Fruit fly (Drosophila melanogaster) whole organism, embryonic: ENCODE results near the gene Hsp67Ba.

Source experiments
- ATbp ChIP-seq: fragments of 200-800 bp; sonication (Bioruptor generic); optimal IDR thresholded peaks from 2 replicates; lab custom pipeline; 2017; ENCODE audit warnings: missing biosample characterization, mild to moderate bottlenecking, missing genetic modification characterization, missing genetic modification reagents
- Atf6 ChIP-seq: fragments of 200-800 bp; sonication (Bioruptor generic); IDR thresholded peaks from 2 replicates; pipeline ENCODE4 v1.3.6; 2022; ENCODE audit warnings: missing biosample characterization, missing genetic modification characterization
- Bgb ChIP-seq: fragments of 200-800 bp; sonication (Bioruptor generic); IDR thresholded peaks from 2 replicates; pipeline ENCODE4 v1.3.6; 2022; ENCODE audit warnings: missing biosample characterization, missing genetic modification characterization; ENCODE audit not compliant: partially characterized antibody
- CG10431 ChIP-seq: fragments of 200-800 bp; sonication (Bioruptor generic); optimal IDR thresholded peaks from 3 replicates; lab custom pipeline; 2018; ENCODE audit warnings: missing biosample characterization, mild to moderate bottlenecking, missing genetic modification characterization
- CG12769 ChIP-seq: fragments of 200-800 bp; sonication (Bioruptor generic); optimal IDR thresholded peaks from 2 replicates; lab custom pipeline; 2019; ENCODE audit warnings: missing biosample characterization, mild to moderate bottlenecking, missing genetic modification characterization, moderate library complexity
- CG13775 ChIP-seq: fragments of 200-800 bp; sonication (Bioruptor generic); optimal IDR thresholded peaks from 3 replicates; lab custom pipeline; 2017; ENCODE audit warnings: missing biosample characterization, mild to moderate bottlenecking, missing genetic modification characterization
- CG16863 ChIP-seq: fragments of 200-800 bp; sonication (Bioruptor generic); optimal IDR thresholded peaks from 3 replicates; lab custom pipeline; 2016; ENCODE audit warnings: missing biosample characterization, missing genetic modification characterization
- CG17829 ChIP-seq: fragments of 200-800 bp; optimal IDR thresholded peaks from 2 replicates; lab custom pipeline; 2019; ENCODE audit warnings: missing biosample characterization, mild to moderate bottlenecking, missing genetic modification characterization, moderate library complexity
- CG2202 ChIP-seq: fragments of 200-800 bp; sonication (Bioruptor generic); optimal IDR thresholded peaks from 2 replicates; lab custom pipeline; 2018; ENCODE audit warnings: missing biosample characterization, mild to moderate bottlenecking, missing genetic modification characterization
- CG2875 ChIP-seq: fragments of 200-800 bp; sonication (Bioruptor generic); optimal IDR thresholded peaks from 2 replicates; lab custom pipeline; 2017; ENCODE audit warnings: missing biosample characterization, mild to moderate bottlenecking, missing genetic modification characterization, missing genetic modification reagents
- CG4282 ChIP-seq: fragments of 200-800 bp; sonication (Bioruptor generic); optimal IDR thresholded peaks from 2 replicates; lab custom pipeline; 2016; ENCODE audit warnings: missing biosample characterization, missing genetic modification characterization
- CG4328 ChIP-seq: fragments of 200-800 bp; sonication (Bioruptor generic); optimal IDR thresholded peaks from 3 replicates; lab custom pipeline; 2017; ENCODE audit warnings: missing biosample characterization, missing genetic modification reagents, missing genetic modification characterization
- CG4707 ChIP-seq: fragments of 200-800 bp; sonication (Bioruptor generic); optimal IDR thresholded peaks from 2 replicates; lab custom pipeline; 2018; ENCODE audit warnings: missing biosample characterization, mild to moderate bottlenecking, missing genetic modification characterization, moderate library complexity
- CG5180 ChIP-seq: fragments of 200-800 bp; sonication (Bioruptor generic); optimal IDR thresholded peaks from 3 replicates; lab custom pipeline; 2017; ENCODE audit warnings: missing biosample characterization, missing genetic modification characterization, mild to moderate bottlenecking, moderate library complexity, missing genetic modification reagents
- CG6254 ChIP-seq: fragments of 200-800 bp; sonication (Bioruptor generic); optimal IDR thresholded peaks from 3 replicates; lab custom pipeline; 2017; ENCODE audit warnings: mild to moderate bottlenecking, missing biosample characterization, missing genetic modification reagents, missing genetic modification characterization
- CG6854 ChIP-seq: fragments of 200-800 bp; sonication (Bioruptor generic); optimal IDR thresholded peaks from 3 replicates; lab custom pipeline; 2017; ENCODE audit warnings: missing biosample characterization, mild to moderate bottlenecking, missing genetic modification characterization
- CG7745 ChIP-seq: fragments of 200-800 bp; sonication (Bioruptor generic); optimal IDR thresholded peaks from 2 replicates; lab custom pipeline; 2018; ENCODE audit warnings: missing biosample characterization, mild to moderate bottlenecking, missing genetic modification characterization, moderate library complexity
- CTCF ChIP-seq: fragments of 200-800 bp; sonication (Bioruptor generic); optimal IDR thresholded peaks from 2 replicates; lab custom pipeline; 2017; ENCODE audit warnings: missing biosample characterization, mild to moderate bottlenecking, missing genetic modification characterization, moderate library complexity
- Hr39 ChIP-seq: fragments of >200 bp; optimal IDR thresholded peaks from 2 replicates; lab custom pipeline; 2017
- Jarid2 ChIP-seq: fragments of 200-800 bp; sonication (Bioruptor generic); optimal IDR thresholded peaks from 3 replicates; lab custom pipeline; 2017; ENCODE audit warnings: mild to moderate bottlenecking, missing biosample characterization, missing genetic modification reagents, missing genetic modification characterization
- Kr ChIP-seq: fragments of 200-800 bp; sonication (Bioruptor generic); optimal IDR thresholded peaks from 2 replicates; lab custom pipeline; 2017; ENCODE audit warnings: missing biosample characterization, mild to moderate bottlenecking, missing genetic modification characterization
- Max ChIP-seq: fragments of 200-800 bp; sonication (Bioruptor generic); optimal IDR thresholded peaks from 2 replicates; lab custom pipeline; 2016; ENCODE audit warnings: missing biosample characterization, mild to moderate bottlenecking, missing genetic modification characterization
- NfI ChIP-seq: fragments of 200-800 bp; sonication (Bioruptor generic); optimal IDR thresholded peaks from 3 replicates; lab custom pipeline; 2018; ENCODE audit warnings: missing biosample characterization, mild to moderate bottlenecking, missing genetic modification characterization, moderate library complexity
- Opbp ChIP-seq: fragments of 200-800 bp; sonication (Bioruptor generic); IDR thresholded peaks from 3 replicates; pipeline ENCODE4 v1.3.6; 2022; ENCODE audit warnings: missing biosample characterization, missing genetic modification characterization; ENCODE audit not compliant: partially characterized antibody
- Pdp1 ChIP-seq, 2 experiments: fragments of 200-800 bp; sonication (Bioruptor generic); optimal IDR thresholded peaks; 3 replicates each; lab custom pipeline; 2016; ENCODE audit warnings: missing biosample characterization in 2 of 2, missing genetic modification characterization in 2 of 2, mild to moderate bottlenecking in 1 of 2, moderate library complexity in 1 of 2
- Ptx1 ChIP-seq: fragments of 200-800 bp; sonication (Bioruptor generic); IDR thresholded peaks from 2 replicates; pipeline ENCODE4 v1.3.6; 2022; ENCODE audit warnings: missing biosample characterization, missing genetic modification characterization
- TFAM ChIP-seq: fragments of 200-800 bp; sonication (Bioruptor generic); optimal IDR thresholded peaks from 2 replicates; lab custom pipeline; 2017; ENCODE audit warnings: missing biosample characterization, missing genetic modification characterization, inconsistent platforms
- ac ChIP-seq: fragments of 200-800 bp; sonication (Bioruptor generic); optimal IDR thresholded peaks from 3 replicates; lab custom pipeline; 2017; ENCODE audit warnings: missing biosample characterization, mild to moderate bottlenecking, missing genetic modification characterization
- aop ChIP-seq: fragments of 200-800 bp; sonication (Bioruptor generic); IDR thresholded peaks from 2 replicates; pipeline ENCODE4 v1.3.6; 2022; ENCODE audit warnings: missing biosample characterization, missing genetic modification characterization
- bigmax ChIP-seq: fragments of 200-800 bp; sonication (Bioruptor generic); optimal IDR thresholded peaks from 2 replicates; lab custom pipeline; 2018; ENCODE audit warnings: missing biosample characterization, mild to moderate bottlenecking, missing genetic modification characterization
- btn ChIP-seq: fragments of 200-800 bp; sonication (Bioruptor generic); optimal IDR thresholded peaks from 2 replicates; lab custom pipeline; 2016; ENCODE audit warnings: missing biosample characterization, missing genetic modification characterization
- ci ChIP-seq: fragments of 200-800 bp; sonication (Bioruptor generic); IDR thresholded peaks from 3 replicates; pipeline ENCODE4 v1.3.6; 2022; ENCODE audit warnings: missing biosample characterization, missing genetic modification characterization
- cwo ChIP-seq: fragments of 200-800 bp; sonication (Bioruptor generic); optimal IDR thresholded peaks from 3 replicates; lab custom pipeline; 2017; ENCODE audit warnings: missing biosample characterization, missing genetic modification characterization, mild to moderate bottlenecking, moderate library complexity, missing genetic modification reagents
- emc ChIP-seq: fragments of 200-800 bp; sonication (Bioruptor generic); optimal IDR thresholded peaks from 2 replicates; lab custom pipeline; 2016; ENCODE audit warnings: missing biosample characterization, missing genetic modification characterization
- gce ChIP-seq: fragments of 200-800 bp; sonication (Bioruptor generic); IDR thresholded peaks from 3 replicates; pipeline ENCODE4 v1.3.6; 2022; ENCODE audit warnings: missing biosample characterization, missing genetic modification characterization
- grn ChIP-seq: fragments of 200-800 bp; sonication (Bioruptor generic); optimal IDR thresholded peaks from 3 replicates; lab custom pipeline; 2017; ENCODE audit warnings: missing biosample characterization, missing genetic modification characterization
- p53 ChIP-seq: fragments of 200-800 bp; sonication (Bioruptor generic); optimal IDR thresholded peaks from 2 replicates; lab custom pipeline; 2016; ENCODE audit warnings: missing biosample characterization, missing genetic modification characterization
- pan ChIP-seq, 4 experiments: fragments of >200 bp in 3 of 4; fragments of 200-800 bp in 1 of 4; sonication (Bioruptor generic) in 1 of 4; optimal IDR thresholded peaks in 3 of 4; IDR thresholded peaks in 1 of 4; 2 replicates each; pipeline versions ENCODE4 v1.3.6 to Lab custom; 2017 to 2022; ENCODE audit warnings: missing biosample characterization in 2 of 4, missing genetic modification characterization in 2 of 4, mixed read lengths in 1 of 4
- ranshi ChIP-seq: fragments of 200-800 bp; sonication (Bioruptor generic); IDR thresholded peaks from 2 replicates; pipeline ENCODE4 v1.3.6; 2022; ENCODE audit warnings: missing biosample characterization, missing genetic modification characterization
- schlank ChIP-seq: fragments of 200-800 bp; sonication (Bioruptor generic); optimal IDR thresholded peaks from 2 replicates; lab custom pipeline; 2018; ENCODE audit warnings: missing biosample characterization, mild to moderate bottlenecking, missing genetic modification characterization
- sd ChIP-seq: fragments of 200-800 bp; sonication (Bioruptor generic); optimal IDR thresholded peaks from 3 replicates; lab custom pipeline; 2018; ENCODE audit warnings: missing biosample characterization, mild to moderate bottlenecking, missing genetic modification characterization, moderate library complexity
- tin ChIP-seq: fragments of 200-800 bp; sonication (Bioruptor generic); optimal IDR thresholded peaks from 3 replicates; lab custom pipeline; 2016; ENCODE audit warnings: missing biosample characterization, missing genetic modification characterization
- tna ChIP-seq: fragments of 200-800 bp; sonication (Bioruptor generic); IDR thresholded peaks from 2 replicates; pipeline ENCODE4 v1.3.6; 2022; ENCODE audit warnings: missing biosample characterization, missing genetic modification characterization; ENCODE audit not compliant: partially characterized antibody

The Hsp67Ba gene

DNA sequence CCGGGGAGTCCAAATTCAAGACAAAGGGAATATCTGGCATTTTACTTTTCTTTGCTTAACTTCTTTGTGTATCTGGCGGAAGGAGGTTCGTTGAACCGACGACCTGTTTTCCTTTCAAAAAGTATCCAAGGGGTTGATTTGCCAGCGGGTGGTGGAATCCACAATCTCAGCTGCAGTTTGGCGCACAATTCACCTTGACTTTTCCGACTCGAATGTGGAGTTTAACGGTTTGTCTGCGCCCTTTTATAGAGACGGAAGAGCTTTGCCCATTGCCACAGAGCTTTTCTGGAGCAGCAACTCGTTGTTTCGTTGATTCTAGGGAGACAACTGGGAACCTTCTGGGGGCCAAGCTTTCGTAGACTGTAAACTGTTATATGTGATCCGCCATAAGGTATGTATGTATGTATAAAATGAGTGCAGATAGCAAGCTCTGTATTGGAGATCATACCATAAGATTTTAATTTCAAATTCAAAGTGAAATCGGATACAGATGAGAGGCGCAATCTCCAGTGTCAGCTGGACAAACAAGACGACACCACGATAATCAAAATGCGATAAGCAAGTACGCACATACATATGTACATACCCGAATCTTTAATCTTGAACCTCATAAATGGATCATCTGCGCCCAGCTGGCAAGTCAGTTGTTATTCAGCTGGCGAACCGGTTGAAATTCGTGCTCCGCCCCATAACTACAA, 6.9 kb downstream of the Hsp67Ba start, which contains the start of the genes Hsp67Bc, CG4456 and Hsp22 (continued):
- TF ChIP-seq CG6854 (GFP tag; lab: Kevin White, UChicago) = no peak
- peak; percentile 10 for TF ChIP-seq CG5180 (GFP tag; lab: Kevin White, UChicago)
- no peak for TF ChIP-seq NfI (GFP tag; lab: Kevin White, UChicago)
- no peak for TF ChIP-seq btn (GFP tag; lab: Kevin White, UChicago)
- TF ChIP-seq CTCF (GFP tag; lab: Kevin White, UChicago) = peak; percentile 5
- TF ChIP-seq CG6254 (GFP tag; lab: Kevin White, UChicago) = peak; percentile 18
- no peak for TF ChIP-seq CG4707
- no peak for TF ChIP-seq ac (GFP tag; lab: Kevin White, UChicago)
- no peak for TF ChIP-seq CG17829 (tag; lab: Kevin White, UChicago)
- peak; percentile 9 for TF ChIP-seq ATbp (GFP tag; lab: Kevin White, UChicago)
- 0 out of 3 replicates have a peak, but pooled peaks have one; percentile 51 for TF ChIP-seq ci (GFP tag; lab: Robert Waterston, UW)
- no peak for TF ChIP-seq CG7745 (tag; lab: Kevin White, UChicago)
- TF ChIP-seq Opbp (GFP tag; lab: Robert Waterston, UW) = peak; percentile 20; the same call in 1 of the 3 replicates
- TF ChIP-seq Atf6 (GFP tag; lab: Robert Waterston, UW) = no peak
- TF ChIP-seq pan (optimal IDR thresholded peaks at IDR 0.05; lab: Kevin White, UChicago) = no peak
- TF ChIP-seq pan (GFP tag; optimal IDR thresholded peaks at IDR 0.05 in 1 of 2, IDR thresholded peaks at IDR 0.05 in 1 of 2) = no peak
- TF ChIP-seq Hr39 = no peak
- peak in 1 of 2 experiments; percentile 30 for TF ChIP-seq Pdp1 (GFP tag; optimal IDR thresholded peaks at IDR 0.05; lab: Kevin White, UChicago)
- TF ChIP-seq bigmax (GFP tag; lab: Kevin White, UChicago) = no peak
- TF ChIP-seq CG16863 = no peak
- TF ChIP-seq sd (tag; lab: Kevin White, UChicago) = no peak
- TF ChIP-seq gce (GFP tag; lab: Robert Waterston, UW) = 0 out of 3 replicates have a peak, but pooled peaks have one; percentile 50
- no peak for TF ChIP-seq CG10431
- no peak for TF ChIP-seq Ptx1 (GFP tag; lab: Robert Waterston, UW)
- TF ChIP-seq Max (GFP tag; lab: Kevin White, UChicago) = no peak
- TF ChIP-seq Jarid2 (GFP tag; lab: Kevin White, UChicago) = peak; percentile 35
- no peak for TF ChIP-seq TFAM (GFP tag; lab: Kevin White, UChicago)
- peak; percentile 27; the same call in 1 of the 2 replicates for TF ChIP-seq Bgb
- no peak for TF ChIP-seq schlank (tag; lab: Kevin White, UChicago)
- no peak for TF ChIP-seq emc (GFP tag; lab: Kevin White, UChicago)
- TF ChIP-seq CG2202 (tag; lab: Kevin White, UChicago) = no peak
- no peak for TF ChIP-seq aop
- TF ChIP-seq CG4282 (GFP tag; lab: Kevin White, UChicago) = no peak
- no peak for TF ChIP-seq CG4328 (GFP tag; lab: Kevin White, UChicago)
- TF ChIP-seq tin (GFP tag; lab: Kevin White, UChicago) = no peak
- TF ChIP-seq CG13775 (GFP tag; lab: Kevin White, UChicago) = no peak
- no peak for TF ChIP-seq Kr (GFP tag; lab: Kevin White, UChicago)
- no peak for TF ChIP-seq cwo (GFP tag; lab: Kevin White, UChicago)
- no peak for TF ChIP-seq ranshi (GFP tag; lab: Robert Waterston, UW)
- TF ChIP-seq grn (GFP tag; lab: Kevin White, UChicago) = peak; percentile 81
- peak; percentile 2 for TF ChIP-seq CG2875 (GFP tag; lab: Kevin White, UChicago)
- no peak for TF ChIP-seq p53
- peak; percentile 83 for TF ChIP-seq CG12769 (tag; lab: Kevin White, UChicago)
- no peak for TF ChIP-seq tna (GFP tag; lab: Robert Waterston, UW)
- TF ChIP-seq, all 482 proteins: peak for 46
